Worm (Caenorhabditis elegans) whole organism, L2 larva: ENCODE data around the gene Y43F8B.10.

Source experiments
- lin-13 ChIP-seq: fragments of 150-350 bp; optimal IDR thresholded peaks from 2 replicates; lab custom pipeline; 2014; ENCODE audit warnings: missing biosample characterization, missing genetic modification reagents, missing genetic modification characterization
- lin-39 ChIP-seq: fragments of 150-350 bp; optimal IDR thresholded peaks from 2 replicates; lab custom pipeline; 2014; ENCODE audit warnings: missing biosample characterization, missing genetic modification reagents, missing genetic modification characterization
- mdl-1 ChIP-seq, 2 experiments: fragments of 150-350 bp in 1 of 2; sonication (generic microtip) in 1 of 2; optimal IDR thresholded peaks; 2 replicates each; lab custom pipeline; 2017; ENCODE audit warnings: missing biosample characterization in 2 of 2, missing genetic modification characterization in 2 of 2
- ztf-11 ChIP-seq: sonication (generic microtip); optimal IDR thresholded peaks from 2 replicates; lab custom pipeline; 2017; ENCODE audit warnings: missing biosample characterization, missing genetic modification characterization

DNA sequence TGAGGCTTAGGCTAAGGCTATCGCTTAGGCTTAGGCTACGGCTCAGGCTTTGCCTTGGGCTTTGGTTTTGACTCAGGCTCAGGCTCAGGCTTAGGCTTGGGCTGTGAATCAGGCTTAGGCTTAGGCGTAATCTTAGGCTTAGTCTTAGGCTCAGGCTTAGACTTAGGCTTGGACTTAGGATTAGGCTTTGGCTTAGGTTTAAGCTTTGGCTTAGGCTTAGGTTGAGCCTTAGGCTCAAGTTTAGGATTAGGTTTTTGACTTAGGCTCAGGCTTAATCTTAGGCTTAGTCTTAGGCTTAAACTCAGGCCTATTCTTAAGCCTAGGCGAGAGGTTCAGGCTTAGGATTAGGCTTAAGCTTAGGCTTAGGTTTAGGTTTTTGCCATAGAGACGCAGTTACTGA lies 36.1 kb downstream of the Y43F8B.10 start:
- no peak for TF ChIP-seq mdl-1 (tag; optimal IDR thresholded peaks at IDR 0.05; lab: Kevin White, UChicago)
- TF ChIP-seq lin-39 (tag; lab: Kevin White, UChicago), result no peak
- TF ChIP-seq lin-13 (GFP tag; lab: Kevin White, UChicago), result no peak
- no peak for TF ChIP-seq ztf-11
